In genomic region chr3L:7530461-7531338, dm6 we compare ENCODE assay signal across 1 fruit fly cellular context.
TF ChIP-seq lines count a peak whose summit lies in the region.

No protein-coding gene starts in this region.

TF ChIP-seq in whole organism, embryonic, 481 proteins besides CTCF, POLR2A, EP300 and RAD21 (continued from another document):
- TF ChIP-seq odd (GFP tag; optimal IDR thresholded peaks at IDR 0.05; lab: Kevin White, UChicago) (no peak), sens (GFP tag; lab: Kevin White, UChicago) (peak; percentile 20), crol (GFP tag; IDR thresholded peaks at IDR 0.05; lab: Robert Waterston, UW) (0 out of 2 replicates have a peak, but pooled peaks have one; percentile 15), Dp (GFP tag; optimal IDR thresholded peaks at IDR 0.05; lab: Kevin White, UChicago) (no peak), sd (tag; optimal IDR thresholded peaks at IDR 0.05; lab: Kevin White, UChicago) (peak; percentile 97)
